ENCODE assay signal across 3 fruit fly cellular contexts in genomic region chr3R:23130884-23131283, dm6.
TF ChIP-seq lines count a peak whose summit lies in the region.

No protein-coding gene starts in this region.

- no peak for TF ChIP-seq CTCF in whole organism, embryonic (GFP tag; optimal IDR thresholded peaks at IDR 0.05; lab: Kevin White, UChicago)

TF ChIP-seq in whole organism, embryonic, 481 proteins besides CTCF, POLR2A, EP300 and RAD21:
- TF ChIP-seq Aef1 (GFP tag; IDR thresholded peaks at IDR 0.05; lab: Robert Waterston, UW) = no peak
- TF ChIP-seq CG4360 (GFP tag; IDR thresholded peaks at IDR 0.05; lab: Robert Waterston, UW) = peak; percentile 96
- TF ChIP-seq oc (tag; optimal IDR thresholded peaks at IDR 0.05; lab: Kevin White, UChicago) = peak; percentile 67
- TF ChIP-seq sqz (GFP tag; optimal IDR thresholded peaks at IDR 0.05; lab: Kevin White, UChicago) = peak; percentile 59
- no peak for TF ChIP-seq E2f2 (GFP tag; IDR thresholded peaks at IDR 0.05; lab: Robert Waterston, UW)
- 0 out of 4 replicates have a peak, but pooled peaks have one; percentile 20 for TF ChIP-seq chinmo (GFP tag; IDR thresholded peaks at IDR 0.05; lab: Robert Waterston, UW; ENCODE audit: partially characterized antibody)
- TF ChIP-seq tll (GFP tag; optimal IDR thresholded peaks at IDR 0.05; lab: Kevin White, UChicago) = no peak

TF ChIP-seq in whole organism, pupa, 21 proteins besides CTCF, POLR2A, EP300 and RAD21:
- TF ChIP-seq fd96Ca (GFP tag; IDR thresholded peaks at IDR 0.05; lab: Robert Waterston, UW) (0 out of 3 replicates have a peak, but pooled peaks have one; percentile 8), CG4496 (GFP tag; IDR thresholded peaks at IDR 0.05; lab: Robert Waterston, UW) (no peak)
TF ChIP-seq in whole organism, pupa: peak in this region for 1.

TF ChIP-seq in whole organism, wandering third instar larva, 38 proteins besides CTCF, POLR2A, EP300 and RAD21:
- TF ChIP-seq N (GFP tag; optimal IDR thresholded peaks at IDR 0.05; lab: Kevin White, UChicago) (no peak), Dfd (GFP tag; optimal IDR thresholded peaks at IDR 0.05; lab: Kevin White, UChicago) (peak; percentile 29)

Comparison
In these comparisons a context has a peak if more than half of its experiments do, and no peak if none do; other contexts are left out.
1. Of the 10 proteins assayed by ChIP-seq in both whole organism, embryonic and whole organism, wandering third instar larva: peak only in whole organism, embryonic: none; only in whole organism, wandering third instar larva: Dfd; in both: none; in neither: 9.